Worm (Caenorhabditis elegans): ENCODE results near the gene try-5.

try-5 gene

ce11 chrV:9328670-9329069, 18.2 kb upstream of the try-5 start, which contains the start of gene K07B1.4:
TSS of gene K07B1.4 (plus strand) at chrV:9328970.
- TF ChIP-seq dmd-4 (tag; optimal IDR thresholded peaks at IDR 0.05) (no peak), alr-1 (tag; optimal IDR thresholded peaks at IDR 0.05) (no peak), fos-1 (tag; optimal IDR thresholded peaks at IDR 0.05) (no peak), nhr-25 (tag; optimal IDR thresholded peaks at IDR 0.05) (no peak), lin-13 (GFP tag; optimal IDR thresholded peaks at IDR 0.05) (no peak), Y55F3AM.14 (GFP tag; optimal IDR thresholded peaks at IDR 0.05) (no peak), C34F6.9 (tag; optimal IDR thresholded peaks at IDR 0.05) (no peak), crh-2 (tag; optimal IDR thresholded peaks at IDR 0.05) (no peak)

ce11 chrV:9329245-9329979, 17.4 kb upstream of the try-5 start:
- TF ChIP-seq unc-55 (GFP tag; optimal IDR thresholded peaks at IDR 0.05) (no peak), ztf-11 (tag; optimal IDR thresholded peaks at IDR 0.05) (no peak), blmp-1 (tag; optimal IDR thresholded peaks at IDR 0.05; ENCODE audit: insufficient read depth) (no peak), sma-3 (GFP tag; optimal IDR thresholded peaks at IDR 0.05) (no peak), dmd-4 (tag; optimal IDR thresholded peaks at IDR 0.05) (no peak), C34F6.9 (tag; optimal IDR thresholded peaks at IDR 0.05) (no peak), ceh-16 (tag; optimal IDR thresholded peaks at IDR 0.05) (no peak), ZK546.5 (tag; optimal IDR thresholded peaks at IDR 0.05) (no peak), mdl-1 (tag; optimal IDR thresholded peaks at IDR 0.05) (no peak), mbf-1 (tag; optimal IDR thresholded peaks at IDR 0.05) (no peak), sem-4 (tag; optimal IDR thresholded peaks at IDR 0.05) (no peak), ztf-1 (GFP tag; conservative IDR thresholded peaks at IDR 0.05) (no peak), ztf-4 (tag; optimal IDR thresholded peaks at IDR 0.05) (no peak), ama-1 (optimal IDR thresholded peaks at IDR 0.05) (no peak), mab-5 (tag; optimal IDR thresholded peaks at IDR 0.05) (no peak), nhr-23 (tag; optimal IDR thresholded peaks at IDR 0.05) (no peak), nhr-237 (tag; optimal IDR thresholded peaks at IDR 0.05) (no peak), nhr-6 (tag; optimal IDR thresholded peaks at IDR 0.05) (no peak)

- TF ChIP-seq Y55F3AM.14 (GFP tag; optimal IDR thresholded peaks at IDR 0.05) (no peak), elt-3 (tag; optimal IDR thresholded peaks at IDR 0.05) (no peak), mbf-1 (tag; optimal IDR thresholded peaks at IDR 0.05) (no peak), F13H6.1 (tag; optimal IDR thresholded peaks at IDR 0.05) (peak; percentile 48), peb-1 (tag; optimal IDR thresholded peaks at IDR 0.05) (no peak), ztf-4 (tag; optimal IDR thresholded peaks at IDR 0.05) (no peak), sem-4 (tag; optimal IDR thresholded peaks at IDR 0.05) (no peak), nhr-129 (tag; optimal IDR thresholded peaks at IDR 0.05) (peak; percentile 7), egl-27 (tag; optimal IDR thresholded peaks at IDR 0.05) (no peak), nhr-237 (tag; optimal IDR thresholded peaks at IDR 0.05) (no peak)
These were observed 14.1 kb upstream of the try-5 start for ce11 chrV:9332611-9333315.

- no peak for TF ChIP-seq nhr-10 (tag; optimal IDR thresholded peaks at IDR 0.05)
- TF ChIP-seq nhr-12 (tag; optimal IDR thresholded peaks at IDR 0.05): no peak
- peak; percentile 8 for TF ChIP-seq unc-55 (GFP tag; optimal IDR thresholded peaks at IDR 0.05)
- TF ChIP-seq ztf-1 (GFP tag; conservative IDR thresholded peaks at IDR 0.05): no peak
- no peak for TF ChIP-seq lsy-2 (tag; optimal IDR thresholded peaks at IDR 0.05)
- no peak for TF ChIP-seq C34F6.9 (tag; optimal IDR thresholded peaks at IDR 0.05)
- peak; percentile 31 for TF ChIP-seq gmeb-1 (tag; optimal IDR thresholded peaks at IDR 0.05)
- peak; percentile 59 for TF ChIP-seq nhr-25 (tag; optimal IDR thresholded peaks at IDR 0.05)
- TF ChIP-seq sma-3 (GFP tag; optimal IDR thresholded peaks at IDR 0.05): no peak
- TF ChIP-seq sma-9 (GFP tag; optimal IDR thresholded peaks at IDR 0.05): peak; percentile 18
- no peak for TF ChIP-seq sma-9 (tag; optimal IDR thresholded peaks at IDR 0.05)
These were observed 13.4 kb upstream of the try-5 start, which contains the start of gene acl-14 for ce11 chrV:9333316-9334048. TSS of gene acl-14 (minus strand) at chrV:9333631.
